Fruit fly (Drosophila melanogaster) ovary, adult (tissue): Measurements from ENCODE around the gene CG4955.

Source experiments
- CG17801 ChIP-seq: fragments of 200-800 bp; optimal IDR thresholded peaks from 2 replicates; lab custom pipeline; 2019; ENCODE audit warnings: missing biosample characterization, mild to moderate bottlenecking, missing genetic modification characterization, moderate library complexity; ENCODE audit not compliant: partially characterized antibody

CG4955 gene

DNA sequence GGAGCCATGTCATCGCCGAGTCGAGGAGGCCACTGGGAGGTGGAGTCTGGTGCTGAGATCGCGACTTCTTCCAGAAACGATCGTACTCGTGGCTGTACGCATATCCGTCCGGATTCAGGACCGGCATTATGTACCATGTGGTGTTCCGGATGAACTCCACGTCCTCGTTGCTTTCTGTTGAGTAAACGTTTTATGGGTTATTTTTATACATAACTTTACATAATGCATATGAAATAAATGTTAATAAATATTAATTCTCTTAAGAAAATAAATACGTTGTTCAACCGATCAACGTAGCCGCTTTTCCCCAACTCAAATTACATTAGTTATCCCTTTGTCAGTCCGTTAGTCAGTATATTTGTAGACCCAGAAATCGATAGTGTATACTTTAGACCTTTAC, at the start of gene CG4955:
Gene CG4955 (plus strand): TSS at position 301 of the 400 bp plus-strand sequence.
- no peak for TF ChIP-seq CG17801

- no peak for TF ChIP-seq CG17801
Observed at dm6 chrX:17047730-17048577, 33.3 kb upstream of the CG4955 start.

- no peak for TF ChIP-seq CG17801
Observed at dm6 chrX:17066632-17067031, 14.6 kb upstream of the CG4955 start, which contains the start of gene CG45002. Gene CG45002, minus strand, starts transcription at chrX:17066732.

dm6 chrX:17068423-17068822, 12.8 kb upstream of the CG4955 start, which contains the start of gene CG43077:
Gene CG43077, minus strand, starts transcription at chrX:17068523.
- TF ChIP-seq CG17801, result no peak

DNA sequence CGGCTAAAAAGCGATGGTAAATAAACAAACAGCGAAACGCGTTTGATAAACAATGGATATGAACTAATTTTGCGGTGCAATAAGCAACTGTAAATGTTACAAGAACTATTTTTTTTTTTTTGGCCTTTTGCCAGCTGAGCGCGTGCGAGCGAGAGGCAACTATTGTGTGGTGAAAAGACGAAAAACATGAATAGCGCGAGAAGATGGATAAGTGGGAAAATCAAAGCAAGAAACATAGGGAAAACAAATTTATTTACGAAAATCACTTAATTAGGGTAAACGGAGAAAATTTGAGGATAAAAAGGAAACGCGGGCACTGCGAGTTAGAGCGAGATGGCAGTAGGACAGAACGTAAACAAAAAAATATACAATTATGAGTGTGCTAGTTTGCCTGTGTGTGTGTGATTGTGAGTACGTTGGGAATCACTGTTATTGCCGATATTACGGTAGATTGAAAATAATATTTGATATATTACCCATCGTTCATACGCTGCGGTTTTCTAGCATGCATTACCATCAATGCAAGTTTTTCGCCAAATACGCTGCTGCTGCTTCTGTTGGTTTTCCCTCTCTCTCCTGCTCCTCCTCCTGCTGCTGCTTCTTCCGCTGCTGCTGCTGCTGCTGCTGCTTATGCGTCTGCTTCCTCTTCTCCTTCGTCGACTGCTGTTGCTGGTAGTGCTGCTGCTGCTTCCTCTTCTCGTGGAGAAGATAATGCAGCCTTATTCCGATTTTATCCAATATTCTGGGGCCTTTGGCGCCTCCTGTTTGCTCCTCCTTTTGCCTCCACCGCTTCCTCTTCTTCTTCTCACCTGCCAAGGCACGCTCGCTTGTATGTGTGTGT, 4.6 kb upstream of the CG4955 start:
- TF ChIP-seq CG17801, result no peak

dm6 chrX:17077290-17078138, 3.7 kb upstream of the CG4955 start, which contains the start of gene wcy:
Gene wcy, minus strand, starts transcription at chrX:17077897.
- no peak for TF ChIP-seq CG17801

DNA sequence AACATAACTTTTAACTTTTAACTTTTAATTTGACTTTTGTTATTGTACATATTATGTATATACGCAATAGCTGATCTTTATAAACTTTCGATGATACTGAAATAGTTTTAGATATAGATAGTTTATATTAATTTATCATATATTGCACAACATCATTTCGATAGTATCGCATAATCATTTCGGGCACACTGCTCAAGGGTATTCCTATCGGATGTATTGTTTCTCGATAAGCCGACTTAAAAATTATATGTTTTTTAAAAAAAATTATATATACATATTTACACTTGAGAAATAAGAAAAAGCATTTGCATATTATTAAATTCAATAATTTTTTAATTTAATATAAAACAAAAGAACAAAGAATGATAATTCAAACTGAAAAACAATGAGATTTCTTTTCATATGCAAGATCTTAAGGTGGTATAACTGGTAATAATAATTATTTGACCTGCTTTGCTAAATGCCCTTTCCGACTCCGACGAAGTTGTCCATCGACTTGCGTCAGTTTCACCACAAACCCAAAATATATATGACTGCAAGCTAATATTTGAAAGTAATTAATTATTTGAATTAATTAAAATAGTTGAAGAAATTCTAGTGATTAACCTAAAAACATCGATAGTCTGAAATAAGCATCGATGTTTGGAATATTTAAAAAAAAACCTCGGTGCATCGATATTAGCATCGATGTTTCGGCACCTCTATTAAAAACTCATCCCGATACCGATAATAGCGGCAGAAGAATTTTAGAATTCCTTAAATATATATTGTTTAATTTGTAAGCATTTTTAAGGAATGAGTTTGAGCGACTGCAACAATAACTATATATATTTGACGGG, 2.9 kb upstream of the CG4955 start, which contains the start of gene CG4949:
Gene CG4949 (plus strand): TSS at position 698 of the 839 bp plus-strand sequence.
- no peak for TF ChIP-seq CG17801

DNA sequence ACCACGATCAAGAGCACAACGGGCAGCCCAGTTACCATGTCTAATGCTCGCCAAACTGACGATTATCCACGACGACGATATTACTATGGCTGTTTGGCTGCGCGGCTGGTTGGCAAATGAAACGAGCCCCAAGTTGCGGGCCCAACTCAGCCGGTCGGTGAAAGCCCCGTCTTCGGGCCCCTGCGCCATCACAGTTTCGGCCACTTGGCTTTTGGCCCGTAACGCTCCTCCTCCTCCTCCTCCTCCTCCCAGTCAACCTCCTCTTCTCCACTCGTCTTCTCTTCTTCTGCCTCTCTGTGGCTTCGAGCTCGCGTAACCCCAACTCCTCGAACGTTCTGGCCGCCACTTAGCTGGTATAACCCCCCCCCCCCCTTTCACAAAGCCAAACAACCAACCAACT, 6.3 kb downstream of the CG4955 start, which contains the start of gene CG8945:
Gene CG8945 (minus strand): TSS at position 101 of the 400 bp plus-strand sequence.
- no peak for TF ChIP-seq CG17801

DNA sequence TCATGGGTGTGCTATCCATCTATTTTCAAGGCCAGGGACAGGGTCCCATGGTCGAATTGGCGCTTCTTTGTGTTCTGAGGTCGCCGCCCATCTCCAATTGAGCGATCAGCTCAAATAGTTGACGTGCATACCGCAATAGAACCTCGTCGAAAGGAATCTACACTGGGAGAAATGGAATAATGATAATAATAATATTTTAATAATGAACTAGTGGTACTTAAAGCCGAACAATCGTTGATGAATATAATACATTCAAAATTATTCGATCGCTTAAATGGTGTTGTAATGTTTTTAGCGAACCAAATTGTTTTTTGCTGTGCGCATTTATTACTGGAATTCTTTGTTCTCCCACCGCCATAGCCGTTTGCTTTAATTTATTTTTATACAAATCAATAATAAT, 9.3 kb downstream of the CG4955 start:
- no peak for TF ChIP-seq CG17801

DNA sequence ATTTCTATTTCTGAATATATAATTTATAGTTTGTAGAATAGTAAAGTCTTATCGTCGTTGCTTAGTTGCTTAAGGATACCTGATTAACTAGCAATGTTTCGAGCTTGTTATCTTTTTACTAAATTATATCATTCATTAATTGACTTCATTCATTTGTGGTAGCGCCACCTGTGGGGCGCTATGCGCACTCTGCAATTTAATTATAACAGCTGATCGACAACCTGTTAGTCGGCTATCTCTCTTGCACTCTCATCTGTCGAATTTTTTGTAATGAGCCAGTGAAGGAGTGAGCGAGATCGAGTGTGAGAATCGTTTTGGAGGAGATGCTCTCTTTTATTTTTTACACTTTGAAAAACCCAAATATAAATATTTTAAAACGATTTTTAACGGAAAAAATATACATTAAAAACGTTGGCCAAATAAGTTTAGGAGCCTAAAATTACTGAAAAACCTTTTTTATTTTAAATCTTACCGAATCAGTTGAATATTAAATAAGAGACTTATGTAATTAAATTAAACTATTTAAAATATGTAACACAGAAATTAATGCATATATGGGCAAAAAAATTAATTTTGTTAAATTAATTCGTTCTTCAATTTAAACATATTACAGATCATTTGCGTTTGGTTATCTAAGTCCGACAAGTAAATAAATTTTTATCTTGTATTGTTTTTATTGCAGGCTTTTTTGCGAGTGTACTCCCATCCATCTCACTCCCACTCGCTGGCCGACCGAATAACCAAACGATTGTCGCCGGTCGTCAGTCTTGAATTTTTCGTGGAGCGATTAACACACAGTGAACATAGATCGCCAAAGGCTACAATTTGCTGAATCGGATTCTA, 10.0 kb downstream of the CG4955 start, which contains the start of the genes CG16700 and CG4991:
Gene CG16700 (plus strand): TSS at position 793 of the 843 bp plus-strand sequence.
Gene CG4991 (plus strand): TSS at position 793 of the 843 bp plus-strand sequence.
- TF ChIP-seq CG17801, result peak; percentile 45

DNA sequence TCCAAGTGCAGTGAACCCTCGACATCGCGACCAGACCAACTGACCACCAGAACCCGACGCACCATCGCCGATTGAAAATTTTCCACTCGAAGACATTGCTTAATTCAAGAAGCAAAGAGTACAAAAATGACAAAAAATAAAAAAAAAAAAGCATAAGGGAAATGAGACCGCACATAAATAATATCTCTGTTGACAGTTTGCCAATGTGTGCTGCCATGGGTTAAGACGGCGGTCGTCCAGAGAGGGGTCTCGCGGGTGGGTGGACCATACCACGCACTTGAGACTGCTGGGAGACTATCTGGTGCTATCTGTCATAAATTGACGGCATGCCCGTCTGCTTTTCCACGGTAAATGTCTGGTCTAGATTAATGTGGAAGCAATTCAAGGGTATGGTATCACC, 12.2 kb downstream of the CG4955 start:
- TF ChIP-seq CG17801, result no peak

- no peak for TF ChIP-seq CG17801
Observed at dm6 chrX:17093900-17094446, 12.7 kb downstream of the CG4955 start.

DNA sequence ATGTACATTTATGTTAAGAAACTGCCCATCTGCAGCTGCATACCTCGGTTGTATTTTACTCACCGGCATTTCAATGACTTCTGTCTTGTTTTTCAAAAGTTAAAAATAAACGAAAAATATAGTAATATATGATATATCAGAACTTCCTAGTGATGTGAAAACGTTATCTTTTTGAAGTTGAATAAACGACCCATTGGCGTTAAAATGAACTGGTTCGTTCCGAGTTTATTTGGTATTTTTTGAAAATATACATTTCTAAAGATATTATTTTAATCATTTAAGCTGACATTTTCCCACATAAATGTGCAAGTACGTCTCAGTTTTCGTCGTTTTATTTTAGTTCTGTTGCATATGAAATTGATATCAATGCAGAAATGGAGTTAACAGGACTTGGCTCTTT, 24.5 kb downstream of the CG4955 start, which contains the start of gene Arpc3B:
Gene Arpc3B (minus strand): TSS at position 146 of the 400 bp plus-strand sequence.
- no peak for TF ChIP-seq CG17801
